Worm (Caenorhabditis elegans) whole organism, mixed stage, embryonic: Measurements from ENCODE around the gene T14B4.20.

Source experiments
- M03D4.4 ChIP-seq: sonication (generic microtip); optimal IDR thresholded peaks from 2 replicates; lab custom pipeline; 2017; ENCODE audit warnings: mild to moderate bottlenecking, missing genetic modification characterization, missing compliant biosample characterization
- blmp-1 ChIP-seq: fragments of 150-350 bp; optimal IDR thresholded peaks from 2 replicates; lab custom pipeline; 2014; ENCODE audit warnings: missing biosample characterization, missing genetic modification characterization
- ceh-39 ChIP-seq: fragments of 150-350 bp; optimal IDR thresholded peaks from 2 replicates; lab custom pipeline; 2014; ENCODE audit warnings: missing biosample characterization, missing genetic modification characterization
- ceh-43 ChIP-seq: fragments of 200-800 bp; sonication (Bioruptor generic); optimal IDR thresholded peaks from 2 replicates; lab custom pipeline; 2018; ENCODE audit warnings: mild to moderate bottlenecking, missing genetic modification characterization, moderate library complexity, missing compliant biosample characterization
- ceh-83 ChIP-seq: fragments of 200-800 bp; sonication (Bioruptor generic); optimal IDR thresholded peaks from 2 replicates; lab custom pipeline; 2018; ENCODE audit warnings: mild to moderate bottlenecking, missing genetic modification characterization, missing compliant biosample characterization
- ces-1 ChIP-seq: fragments of 150-350 bp; optimal IDR thresholded peaks from 2 replicates; lab custom pipeline; 2014; ENCODE audit warnings: missing biosample characterization, missing genetic modification reagents, missing genetic modification characterization
- drap-1 ChIP-seq: fragments of 200-800 bp; sonication (Bioruptor generic); optimal IDR thresholded peaks from 3 replicates; lab custom pipeline; 2018; ENCODE audit warnings: mild to moderate bottlenecking, missing genetic modification characterization, missing compliant biosample characterization
- elt-1 ChIP-seq: sonication (generic microtip); optimal IDR thresholded peaks from 2 replicates; lab custom pipeline; 2017; ENCODE audit warnings: missing genetic modification characterization, mild to moderate bottlenecking, missing compliant biosample characterization, antibody characterized with exemption, moderate library complexity, borderline replicate concordance; ENCODE audit not compliant: insufficient read depth
- elt-3 ChIP-seq: fragments of 150-350 bp; optimal IDR thresholded peaks from 2 replicates; lab custom pipeline; 2014; ENCODE audit warnings: missing biosample characterization, missing genetic modification characterization
- flh-1 ChIP-seq: fragments of 200-800 bp; sonication (Bioruptor generic); optimal IDR thresholded peaks from 2 replicates; lab custom pipeline; 2018; ENCODE audit warnings: mild to moderate bottlenecking, missing genetic modification characterization, moderate library complexity, missing compliant biosample characterization
- ham-2 ChIP-seq: fragments of 200-800 bp; sonication (Bioruptor generic); optimal IDR thresholded peaks from 2 replicates; lab custom pipeline; 2018; ENCODE audit warnings: mild to moderate bottlenecking, missing genetic modification characterization, missing compliant biosample characterization
- hlh-1 ChIP-seq: fragments of 150-350 bp; optimal IDR thresholded peaks from 2 replicates; lab custom pipeline; 2014; ENCODE audit warnings: missing biosample characterization, missing genetic modification reagents, missing genetic modification characterization
- lin-13 ChIP-seq: fragments of 150-350 bp; optimal IDR thresholded peaks from 2 replicates; lab custom pipeline; 2014; ENCODE audit warnings: missing biosample characterization, missing genetic modification characterization
- lin-32 ChIP-seq: fragments of 200-800 bp; sonication (Bioruptor generic); optimal IDR thresholded peaks from 2 replicates; lab custom pipeline; 2018; ENCODE audit warnings: mild to moderate bottlenecking, missing genetic modification characterization, missing compliant biosample characterization
- lsy-2 ChIP-seq: fragments of 150-350 bp; optimal IDR thresholded peaks from 2 replicates; lab custom pipeline; 2014; ENCODE audit warnings: missing biosample characterization, missing genetic modification characterization
- mab-5 ChIP-seq: fragments of 150-350 bp; optimal IDR thresholded peaks from 2 replicates; lab custom pipeline; 2014; ENCODE audit warnings: missing biosample characterization, missing genetic modification characterization
- mep-1 ChIP-seq: fragments of 150-350 bp; optimal IDR thresholded peaks from 2 replicates; lab custom pipeline; 2017; ENCODE audit warnings: missing biosample characterization, missing genetic modification reagents, missing genetic modification characterization, inconsistent platforms
- mls-2 ChIP-seq: sonication (generic microtip); optimal IDR thresholded peaks from 2 replicates; lab custom pipeline; 2016; ENCODE audit warnings: mild to moderate bottlenecking, missing genetic modification characterization, moderate library complexity, missing compliant biosample characterization
- nhr-12 ChIP-seq: fragments of 150-350 bp; optimal IDR thresholded peaks from 2 replicates; lab custom pipeline; 2014; ENCODE audit warnings: missing biosample characterization, missing genetic modification characterization
- nhr-2 ChIP-seq: fragments of 150-350 bp; optimal IDR thresholded peaks from 2 replicates; lab custom pipeline; 2014; ENCODE audit warnings: missing biosample characterization, missing genetic modification characterization
- nhr-237 ChIP-seq: fragments of 150-350 bp; optimal IDR thresholded peaks from 2 replicates; lab custom pipeline; 2014; ENCODE audit warnings: missing biosample characterization, missing genetic modification characterization
- nhr-28 ChIP-seq: fragments of 150-350 bp; optimal IDR thresholded peaks from 2 replicates; lab custom pipeline; 2014; ENCODE audit warnings: missing biosample characterization, missing genetic modification characterization
- nhr-76 ChIP-seq: sonication (generic microtip); optimal IDR thresholded peaks from 2 replicates; lab custom pipeline; 2017; ENCODE audit warnings: missing biosample characterization, missing genetic modification characterization
- pha-4 ChIP-seq: fragments of 150-350 bp; optimal IDR thresholded peaks from 2 replicates; lab custom pipeline; 2018; ENCODE audit warnings: missing biosample characterization, missing genetic modification reagents, missing genetic modification characterization
- sem-2 ChIP-seq: fragments of 200-800 bp; sonication (Bioruptor generic); optimal IDR thresholded peaks from 2 replicates; lab custom pipeline; 2018; ENCODE audit warnings: mild to moderate bottlenecking, missing genetic modification characterization, missing compliant biosample characterization
- snpc-4 ChIP-seq: fragments of 150-350 bp; optimal IDR thresholded peaks from 2 replicates; lab custom pipeline; 2014; ENCODE audit warnings: missing biosample characterization, missing genetic modification characterization
- sptf-1 ChIP-seq: sonication (generic microtip); optimal IDR thresholded peaks from 2 replicates; lab custom pipeline; 2017; ENCODE audit warnings: mild to moderate bottlenecking, missing genetic modification characterization, moderate library complexity, missing compliant biosample characterization
- tbx-8 ChIP-seq: fragments of 200-800 bp; sonication (Bioruptor generic); optimal IDR thresholded peaks from 2 replicates; lab custom pipeline; 2018; ENCODE audit warnings: mild to moderate bottlenecking, missing genetic modification characterization, moderate library complexity, missing compliant biosample characterization
- unc-120 ChIP-seq: sonication (generic microtip); optimal IDR thresholded peaks from 2 replicates; lab custom pipeline; 2017; ENCODE audit warnings: missing genetic modification characterization, missing compliant biosample characterization; ENCODE audit not compliant: poor library complexity, severe bottlenecking
- unc-39 ChIP-seq: fragments of 150-350 bp; optimal IDR thresholded peaks from 2 replicates; lab custom pipeline; 2014; ENCODE audit warnings: missing biosample characterization, missing genetic modification characterization
- unc-62 ChIP-seq: fragments of 150-350 bp; optimal IDR thresholded peaks from 2 replicates; lab custom pipeline; 2014; ENCODE audit warnings: missing biosample characterization, missing genetic modification reagents, missing genetic modification characterization
- zip-8 ChIP-seq: fragments of 150-350 bp; optimal IDR thresholded peaks from 2 replicates; lab custom pipeline; 2014; ENCODE audit warnings: missing biosample characterization, missing genetic modification characterization
- ztf-11 ChIP-seq: fragments of 150-350 bp; optimal IDR thresholded peaks from 2 replicates; lab custom pipeline; 2014; ENCODE audit warnings: missing biosample characterization, missing genetic modification characterization

T14B4.20 gene

DNA sequence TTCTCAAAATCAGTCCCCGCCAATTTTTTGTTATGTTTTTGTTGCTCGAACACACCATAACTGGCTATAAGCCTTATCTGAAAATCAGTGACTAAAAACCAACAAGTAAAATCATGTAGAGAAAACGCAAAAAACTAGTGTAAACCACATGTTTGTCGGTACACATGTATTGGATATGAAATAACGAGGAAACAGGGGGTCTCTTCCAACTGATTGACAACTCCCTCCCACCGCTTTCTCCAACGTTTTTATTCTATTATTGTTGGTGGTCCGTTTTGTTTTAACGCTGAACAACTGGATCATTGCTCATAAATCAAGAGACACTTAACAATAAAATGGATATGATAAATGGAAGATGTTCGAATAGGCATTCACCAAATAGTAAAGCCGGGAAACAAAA, 10.1 kb downstream of the T14B4.20 start:
- TF ChIP-seq hlh-1 (tag; lab: Kevin White, UChicago) (no peak), unc-62 (GFP tag; lab: Kevin White, UChicago) (peak; percentile 61), ces-1 (peak; percentile 11)

DNA sequence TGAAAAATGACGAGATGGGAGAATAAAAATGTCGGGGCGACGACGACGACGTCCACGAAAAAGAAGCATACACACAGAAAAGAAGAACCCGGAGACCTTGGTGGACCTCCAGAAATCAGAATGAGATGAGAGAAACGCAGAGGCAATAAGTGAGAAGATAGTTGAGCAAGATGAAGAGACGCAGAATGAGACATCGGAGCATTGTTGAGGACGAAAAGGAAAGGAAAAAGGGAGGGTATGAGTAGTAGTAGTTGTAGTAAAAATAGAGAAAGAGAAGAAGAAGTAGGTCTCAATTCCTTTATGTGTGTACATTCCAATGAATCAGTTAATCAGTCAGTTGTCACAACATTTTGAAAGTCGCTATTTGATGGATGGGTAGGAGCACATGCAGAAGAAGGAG, 12.6 kb downstream of the T14B4.20 start, which contains the start of gene T14B4.8:
TSS of gene T14B4.8 (minus strand) at position 60 of the 400 bp plus-strand sequence.
- peak; percentile 2 for TF ChIP-seq mep-1 (tag; lab: Kevin White, UChicago)
- TF ChIP-seq unc-120: peak; percentile 24
- TF ChIP-seq elt-3 (tag; lab: Kevin White, UChicago): no peak
- no peak for TF ChIP-seq elt-1 (tag; lab: Kevin White, UChicago)
- peak; percentile 22 for TF ChIP-seq sptf-1 (tag; lab: Kevin White, UChicago)
- TF ChIP-seq unc-62 (GFP tag; lab: Kevin White, UChicago): peak; percentile 31
- no peak for TF ChIP-seq lin-32 (GFP tag; lab: Kevin White, UChicago)
- TF ChIP-seq snpc-4 (tag; lab: Kevin White, UChicago): no peak
- TF ChIP-seq mls-2: no peak
- no peak for TF ChIP-seq ceh-39 (tag; lab: Kevin White, UChicago)
- no peak for TF ChIP-seq nhr-237 (tag; lab: Kevin White, UChicago)
- TF ChIP-seq ceh-83 (GFP tag; lab: Kevin White, UChicago): no peak
- TF ChIP-seq ces-1: peak; percentile 77
- no peak for TF ChIP-seq sem-2
- TF ChIP-seq mab-5 (tag; lab: Kevin White, UChicago): no peak
- no peak for TF ChIP-seq zip-8 (tag; lab: Kevin White, UChicago)

DNA sequence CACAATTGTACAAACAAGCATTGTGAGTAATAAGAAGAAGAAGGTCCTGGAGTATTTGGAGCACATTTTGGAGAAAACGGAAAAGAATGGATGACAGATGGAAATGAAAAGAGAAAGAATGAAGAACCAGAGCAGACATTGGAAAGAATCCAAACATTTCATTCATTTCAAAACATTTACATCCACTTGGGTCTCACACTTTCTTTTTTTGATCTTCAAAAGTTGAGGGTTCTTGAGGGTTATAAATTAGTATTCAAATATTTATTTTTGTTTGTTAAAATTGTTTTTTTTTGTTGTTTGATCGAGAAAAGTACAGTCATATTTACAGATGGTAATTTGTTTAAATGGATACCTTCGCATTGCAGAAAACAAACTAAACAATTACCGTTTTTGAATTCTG, 17.0 kb downstream of the T14B4.20 start, which contains the start of gene T14B4.9:
TSS of gene T14B4.9 (minus strand) at position 101 of the 400 bp plus-strand sequence.
- TF ChIP-seq flh-1 (GFP tag; lab: Kevin White, UChicago) (no peak), drap-1 (no peak), nhr-2 (tag; lab: Kevin White, UChicago) (no peak), ztf-11 (tag; lab: Kevin White, UChicago) (no peak), M03D4.4 (no peak), unc-62 (GFP tag; lab: Kevin White, UChicago) (no peak), snpc-4 (tag; lab: Kevin White, UChicago) (no peak), nhr-28 (tag; lab: Kevin White, UChicago) (no peak), ceh-39 (tag; lab: Kevin White, UChicago) (no peak), elt-3 (tag; lab: Kevin White, UChicago) (no peak), mab-5 (tag; lab: Kevin White, UChicago) (no peak), mep-1 (tag; lab: Kevin White, UChicago) (no peak), mls-2 (no peak), lin-32 (GFP tag; lab: Kevin White, UChicago) (no peak)

DNA sequence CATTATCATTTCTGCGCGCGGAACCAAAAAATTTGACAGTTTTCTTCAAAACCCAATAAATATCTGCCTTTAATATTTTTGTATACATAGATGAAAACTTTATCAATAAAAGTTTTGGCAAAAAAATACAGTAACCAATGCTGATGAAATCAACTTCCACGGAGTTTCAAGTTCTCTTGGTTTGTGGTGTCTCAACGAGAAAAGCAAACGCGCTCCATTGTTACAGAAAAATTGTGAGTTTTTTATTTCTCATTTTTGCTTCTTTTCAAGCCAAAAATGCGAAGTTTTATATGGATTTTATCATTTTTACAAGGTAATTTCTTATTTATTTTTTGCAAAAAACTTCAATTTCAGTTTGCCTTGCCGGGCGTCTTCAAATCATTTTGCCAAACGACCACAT, 18.0 kb downstream of the T14B4.20 start, which contains the start of gene T14B4.3:
TSS of gene T14B4.3 (plus strand) at position 264 of the 400 bp plus-strand sequence.
- no peak for TF ChIP-seq ceh-39 (tag; lab: Kevin White, UChicago)
- no peak for TF ChIP-seq nhr-12 (tag; lab: Kevin White, UChicago)
- TF ChIP-seq elt-1 (tag; lab: Kevin White, UChicago): no peak
- no peak for TF ChIP-seq unc-120
- no peak for TF ChIP-seq lin-32 (GFP tag; lab: Kevin White, UChicago)
- peak; percentile 36 for TF ChIP-seq sptf-1 (tag; lab: Kevin White, UChicago)
- peak; percentile 76 for TF ChIP-seq mep-1 (tag; lab: Kevin White, UChicago)
- TF ChIP-seq drap-1: no peak
- TF ChIP-seq nhr-28 (tag; lab: Kevin White, UChicago): no peak
- TF ChIP-seq ham-2 (GFP tag; lab: Kevin White, UChicago): no peak
- no peak for TF ChIP-seq sem-2
- TF ChIP-seq ces-1: peak; percentile 50
- TF ChIP-seq blmp-1: no peak
- TF ChIP-seq hlh-1 (tag; lab: Kevin White, UChicago): no peak
- no peak for TF ChIP-seq lin-13 (tag; lab: Kevin White, UChicago)
- no peak for TF ChIP-seq unc-62 (GFP tag; lab: Kevin White, UChicago)
- no peak for TF ChIP-seq flh-1 (GFP tag; lab: Kevin White, UChicago)
- TF ChIP-seq ceh-43: no peak
- no peak for TF ChIP-seq snpc-4 (tag; lab: Kevin White, UChicago)
- TF ChIP-seq nhr-237 (tag; lab: Kevin White, UChicago): no peak
- TF ChIP-seq pha-4 (tag; lab: Kevin White, UChicago): peak; percentile 34
- TF ChIP-seq lsy-2: peak; percentile 83
- TF ChIP-seq, all 35 proteins: peak for 5

DNA sequence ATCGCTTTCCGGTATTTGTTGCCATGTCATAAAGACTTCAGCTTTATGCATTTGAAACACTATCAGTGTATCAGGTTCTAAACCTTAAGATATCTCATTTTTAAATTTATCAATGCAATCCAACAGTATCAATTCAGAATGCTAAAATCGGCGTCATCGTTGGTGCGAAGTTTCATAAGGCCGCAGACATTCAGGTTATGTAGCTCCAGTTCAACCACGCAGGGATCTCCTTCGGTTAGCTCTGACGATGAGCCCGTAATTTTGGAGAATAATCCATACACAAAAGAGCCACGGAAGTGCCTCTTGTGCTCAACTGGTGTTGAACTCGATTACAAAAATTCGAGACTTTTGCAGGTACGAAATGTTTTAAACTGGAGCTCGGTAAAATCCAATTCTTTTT, 19.4 kb downstream of the T14B4.20 start, which contains the start of gene mrps-18.C:
TSS of gene mrps-18.C (plus strand) at position 138 of the 400 bp plus-strand sequence.
- TF ChIP-seq flh-1 (GFP tag; lab: Kevin White, UChicago) (no peak), mep-1 (tag; lab: Kevin White, UChicago) (no peak), sem-2 (no peak), elt-3 (tag; lab: Kevin White, UChicago) (no peak), ztf-11 (tag; lab: Kevin White, UChicago) (no peak), mab-5 (tag; lab: Kevin White, UChicago) (no peak), drap-1 (no peak), nhr-76 (no peak), mls-2 (no peak), ceh-39 (tag; lab: Kevin White, UChicago) (no peak), ces-1 (no peak), blmp-1 (no peak), tbx-8 (no peak), unc-62 (GFP tag; lab: Kevin White, UChicago) (no peak), zip-8 (tag; lab: Kevin White, UChicago) (no peak), lsy-2 (no peak), hlh-1 (tag; lab: Kevin White, UChicago) (no peak), unc-39 (no peak), nhr-2 (tag; lab: Kevin White, UChicago) (no peak), pha-4 (tag; lab: Kevin White, UChicago) (no peak)
